Fruit fly (Drosophila melanogaster) whole organism, embryonic: ENCODE measurements around the gene CG5790.
A peak's percentile ranks its signal among the peaks of the same experiment; 100 is the strongest.

Source experiments
- B-H1 ChIP-seq: fragments of 200-800 bp; sonication (Bioruptor generic); IDR thresholded peaks from 3 replicates; pipeline ENCODE4 v1.3.6; 2022; ENCODE audit warnings: missing biosample characterization, missing genetic modification characterization
- Blimp-1 ChIP-seq: fragments of 200-800 bp; sonication (Bioruptor generic); optimal IDR thresholded peaks from 3 replicates; lab custom pipeline; 2018; ENCODE audit warnings: missing biosample characterization, missing genetic modification characterization, mild to moderate bottlenecking, moderate library complexity, missing genetic modification reagents
- CG10565 ChIP-seq: fragments of 200-800 bp; sonication (Bioruptor generic); optimal IDR thresholded peaks from 3 replicates; lab custom pipeline; 2016; ENCODE audit warnings: missing biosample characterization, mild to moderate bottlenecking, missing genetic modification characterization
- CG12104 ChIP-seq: fragments of 200-800 bp; sonication (Bioruptor generic); optimal IDR thresholded peaks from 3 replicates; lab custom pipeline; 2016; ENCODE audit warnings: missing biosample characterization, missing genetic modification characterization
- CG14014 ChIP-seq: fragments of 200-800 bp; sonication (Bioruptor generic); IDR thresholded peaks from 2 replicates; pipeline ENCODE4 v1.3.6; 2022; ENCODE audit warnings: missing biosample characterization, missing genetic modification characterization
- CG14441 ChIP-seq: fragments of 200-800 bp; sonication (Bioruptor generic); IDR thresholded peaks from 2 replicates; pipeline ENCODE4 v1.3.6; 2022; ENCODE audit warnings: missing biosample characterization, missing genetic modification characterization
- CG15269 ChIP-seq: fragments of 200-800 bp; sonication (Bioruptor generic); optimal IDR thresholded peaks from 2 replicates; lab custom pipeline; 2018; ENCODE audit warnings: missing biosample characterization, mild to moderate bottlenecking, missing genetic modification characterization, moderate library complexity
- CG15514 ChIP-seq: fragments of 200-800 bp; sonication (Bioruptor generic); optimal IDR thresholded peaks from 3 replicates; lab custom pipeline; 2017; ENCODE audit warnings: missing biosample characterization, missing genetic modification characterization, mild to moderate bottlenecking, moderate library complexity, missing genetic modification reagents
- CG15696 ChIP-seq: fragments of 200-800 bp; sonication (Bioruptor generic); optimal IDR thresholded peaks from 2 replicates; lab custom pipeline; 2019; ENCODE audit warnings: missing biosample characterization, mild to moderate bottlenecking, missing genetic modification characterization, moderate library complexity
- CG1647 ChIP-seq: fragments of 200-800 bp; sonication (Bioruptor generic); optimal IDR thresholded peaks from 3 replicates; lab custom pipeline; 2016; ENCODE audit warnings: missing biosample characterization, missing genetic modification characterization
- CG18476 ChIP-seq: fragments of 200-800 bp; sonication (Bioruptor generic); optimal IDR thresholded peaks from 2 replicates; lab custom pipeline; 2016; ENCODE audit warnings: missing biosample characterization, mild to moderate bottlenecking, missing genetic modification characterization
- CG2129 ChIP-seq: fragments of 200-800 bp; sonication (Bioruptor generic); IDR thresholded peaks from 2 replicates; pipeline ENCODE4 v1.3.6; 2022; ENCODE audit warnings: missing biosample characterization, missing genetic modification characterization; ENCODE audit not compliant: partially characterized antibody
- CG2202 ChIP-seq: fragments of 200-800 bp; sonication (Bioruptor generic); optimal IDR thresholded peaks from 2 replicates; lab custom pipeline; 2018; ENCODE audit warnings: missing biosample characterization, mild to moderate bottlenecking, missing genetic modification characterization
- CG2889 ChIP-seq: fragments of 200-800 bp; sonication (Bioruptor generic); IDR thresholded peaks from 3 replicates; pipeline ENCODE4 v1.3.6; 2022; ENCODE audit warnings: missing biosample characterization, missing genetic modification characterization
- CG31365 ChIP-seq: fragments of 200-800 bp; sonication (Bioruptor generic); optimal IDR thresholded peaks from 2 replicates; lab custom pipeline; 2018; ENCODE audit warnings: missing biosample characterization, mild to moderate bottlenecking, missing genetic modification characterization
- CG3838 ChIP-seq: fragments of 200-800 bp; sonication (Bioruptor generic); optimal IDR thresholded peaks from 3 replicates; lab custom pipeline; 2016; ENCODE audit warnings: missing biosample characterization, missing genetic modification characterization
- CG4730 ChIP-seq: fragments of 200-800 bp; sonication (Bioruptor generic); IDR thresholded peaks from 2 replicates; pipeline ENCODE4 v1.3.6; 2022; ENCODE audit warnings: missing biosample characterization, missing genetic modification characterization
- CG4820 ChIP-seq: fragments of 200-800 bp; sonication (Bioruptor generic); optimal IDR thresholded peaks from 3 replicates; lab custom pipeline; 2016; ENCODE audit warnings: missing biosample characterization, missing genetic modification characterization
- CG5180 ChIP-seq: fragments of 200-800 bp; sonication (Bioruptor generic); optimal IDR thresholded peaks from 3 replicates; lab custom pipeline; 2017; ENCODE audit warnings: missing biosample characterization, missing genetic modification characterization, mild to moderate bottlenecking, moderate library complexity, missing genetic modification reagents
- CG5245 ChIP-seq: fragments of 200-800 bp; sonication (Bioruptor generic); optimal IDR thresholded peaks from 3 replicates; lab custom pipeline; 2016; ENCODE audit warnings: missing biosample characterization, missing genetic modification characterization
- CG6813 ChIP-seq: fragments of 200-800 bp; sonication (Bioruptor generic); optimal IDR thresholded peaks from 2 replicates; lab custom pipeline; 2017; ENCODE audit warnings: missing biosample characterization, missing genetic modification characterization, mild to moderate bottlenecking, moderate library complexity, missing genetic modification reagents
- CG7786 ChIP-seq: fragments of 200-800 bp; sonication (Bioruptor generic); optimal IDR thresholded peaks from 2 replicates; lab custom pipeline; 2016; ENCODE audit warnings: missing biosample characterization, missing genetic modification characterization
- Camta ChIP-seq: fragments of 200-800 bp; sonication (Bioruptor generic); optimal IDR thresholded peaks from 2 replicates; lab custom pipeline; 2016; ENCODE audit warnings: missing biosample characterization, missing genetic modification characterization
- CoRest ChIP-seq: fragments of 200-800 bp; sonication (Bioruptor generic); optimal IDR thresholded peaks from 3 replicates; lab custom pipeline; 2018; ENCODE audit warnings: missing biosample characterization, mild to moderate bottlenecking, missing genetic modification characterization, moderate library complexity
- Dad ChIP-seq: fragments of 200-800 bp; sonication (Bioruptor generic); optimal IDR thresholded peaks from 3 replicates; lab custom pipeline; 2016; ENCODE audit warnings: missing biosample characterization, missing genetic modification characterization
- Elba2 ChIP-seq: fragments of 200-800 bp; sonication (Bioruptor generic); optimal IDR thresholded peaks from 3 replicates; lab custom pipeline; 2016; ENCODE audit warnings: missing biosample characterization, missing genetic modification characterization
- Hr51 ChIP-seq, 2 experiments: fragments of 200-800 bp; sonication (Bioruptor generic); optimal IDR thresholded peaks; 2 replicates in 1 of 2; 3 replicates in 1 of 2; lab custom pipeline; 2016 to 2018; ENCODE audit warnings: missing biosample characterization in 2 of 2, missing genetic modification characterization in 2 of 2, mild to moderate bottlenecking in 1 of 2, moderate library complexity in 1 of 2
- MBD-R2 ChIP-seq: fragments of 200-800 bp; sonication (Bioruptor generic); IDR thresholded peaks from 2 replicates; pipeline ENCODE4 v1.3.6; 2022; ENCODE audit warnings: missing biosample characterization, missing genetic modification characterization
- Neu2 ChIP-seq: fragments of 200-800 bp; sonication (Bioruptor generic); optimal IDR thresholded peaks from 3 replicates; lab custom pipeline; 2016; ENCODE audit warnings: missing biosample characterization, missing genetic modification characterization, borderline replicate concordance
- Oaz ChIP-seq: fragments of 200-800 bp; sonication (Bioruptor generic); IDR thresholded peaks from 2 replicates; pipeline ENCODE4 v1.3.6; 2022; ENCODE audit warnings: missing biosample characterization, missing genetic modification characterization
- Poxn ChIP-seq: fragments of 200-800 bp; sonication (Bioruptor generic); IDR thresholded peaks from 2 replicates; pipeline ENCODE4 v1.3.6; 2022; ENCODE audit warnings: missing biosample characterization, missing genetic modification characterization
- Scr ChIP-seq: fragments of 200-800 bp; sonication (Bioruptor generic); IDR thresholded peaks from 2 replicates; pipeline ENCODE4 v1.3.6; 2022; ENCODE audit warnings: missing biosample characterization, missing genetic modification characterization; ENCODE audit not compliant: partially characterized antibody
- Spps ChIP-seq: fragments of 200-800 bp; sonication (Bioruptor generic); optimal IDR thresholded peaks from 2 replicates; lab custom pipeline; 2018; ENCODE audit warnings: missing biosample characterization, mild to moderate bottlenecking, missing genetic modification characterization
- bbx ChIP-seq: fragments of 200-800 bp; sonication (Bioruptor generic); IDR thresholded peaks from 2 replicates; pipeline ENCODE4 v1.3.6; 2022; ENCODE audit warnings: missing biosample characterization, missing genetic modification characterization; ENCODE audit not compliant: partially characterized antibody
- caup ChIP-seq: fragments of 200-800 bp; sonication (Bioruptor generic); optimal IDR thresholded peaks from 3 replicates; lab custom pipeline; 2017; ENCODE audit warnings: missing biosample characterization, mild to moderate bottlenecking, missing genetic modification characterization, moderate library complexity; ENCODE audit not compliant: severe bottlenecking
- chn ChIP-seq: fragments of 200-800 bp; sonication (Bioruptor generic); optimal IDR thresholded peaks from 2 replicates; lab custom pipeline; 2016; ENCODE audit warnings: missing biosample characterization, missing genetic modification characterization
- crc ChIP-seq: fragments of 200-800 bp; sonication (Bioruptor generic); optimal IDR thresholded peaks from 2 replicates; lab custom pipeline; 2016; ENCODE audit warnings: missing biosample characterization, missing genetic modification characterization
- crol ChIP-seq: fragments of 200-800 bp; sonication (Bioruptor generic); IDR thresholded peaks from 2 replicates; pipeline ENCODE4 v1.3.6; 2022; ENCODE audit warnings: missing biosample characterization, missing genetic modification characterization
- crp ChIP-seq, 2 experiments: fragments of 200-800 bp; sonication (Bioruptor generic); optimal IDR thresholded peaks; 2 replicates in 1 of 2; 3 replicates in 1 of 2; lab custom pipeline; 2017; ENCODE audit warnings: missing biosample characterization in 2 of 2, missing genetic modification characterization in 2 of 2, mild to moderate bottlenecking in 1 of 2, moderate library complexity in 1 of 2
- dpn ChIP-seq, 2 experiments: fragments of 200-800 bp; sonication (Bioruptor generic); optimal IDR thresholded peaks; 3 replicates each; lab custom pipeline; 2016; ENCODE audit warnings: missing biosample characterization in 2 of 2, missing genetic modification characterization in 2 of 2
- ewg ChIP-seq: fragments of 200-800 bp; sonication (Bioruptor generic); optimal IDR thresholded peaks from 3 replicates; lab custom pipeline; 2017; ENCODE audit warnings: mild to moderate bottlenecking, missing biosample characterization, missing genetic modification reagents, missing genetic modification characterization
- gfzf ChIP-seq: fragments of 200-800 bp; sonication (Bioruptor generic); optimal IDR thresholded peaks from 2 replicates; lab custom pipeline; 2016; ENCODE audit warnings: missing biosample characterization, mild to moderate bottlenecking, missing genetic modification characterization, moderate library complexity
- hb ChIP-seq: fragments of 200-800 bp; sonication (Bioruptor generic); IDR thresholded peaks from 3 replicates; pipeline ENCODE4 v1.3.6; 2022; ENCODE audit warnings: missing biosample characterization, missing genetic modification characterization; ENCODE audit not compliant: partially characterized antibody
- lmd ChIP-seq: fragments of 200-800 bp; sonication (Bioruptor generic); IDR thresholded peaks from 2 replicates; pipeline ENCODE4 v1.3.6; 2022; ENCODE audit warnings: missing biosample characterization, missing genetic modification characterization
- lov ChIP-seq, 2 experiments: fragments of 200-800 bp in 1 of 2; fragments of >200 bp in 1 of 2; sonication (Bioruptor generic) in 1 of 2; IDR thresholded peaks in 1 of 2; optimal IDR thresholded peaks in 1 of 2; 2 replicates in 1 of 2; 3 replicates in 1 of 2; pipeline versions ENCODE4 v1.3.6 to Lab custom; 2017 to 2022; ENCODE audit warnings: missing biosample characterization in 1 of 2, missing genetic modification characterization in 1 of 2
- onecut ChIP-seq: fragments of 200-800 bp; sonication (Bioruptor generic); IDR thresholded peaks from 2 replicates; pipeline ENCODE4 v1.3.6; 2022; ENCODE audit warnings: missing biosample characterization, missing genetic modification characterization
- sens ChIP-seq: fragments of 200-800 bp; sonication (Bioruptor generic); peaks from one replicate; lab custom pipeline; 2016; ENCODE audit warnings: missing biosample characterization, missing genetic modification characterization
- slbo ChIP-seq: fragments of 200-800 bp; sonication (Bioruptor generic); IDR thresholded peaks from 2 replicates; pipeline ENCODE4 v1.3.6; 2022; ENCODE audit warnings: missing biosample characterization, missing genetic modification characterization
- twi ChIP-seq: fragments of 200-800 bp; optimal IDR thresholded peaks from 2 replicates; lab custom pipeline; 2019; ENCODE audit warnings: missing biosample characterization, mild to moderate bottlenecking, missing genetic modification characterization, moderate library complexity
- vfl ChIP-seq: fragments of 200-800 bp; sonication (Bioruptor generic); optimal IDR thresholded peaks from 2 replicates; lab custom pipeline; 2016; ENCODE audit warnings: missing biosample characterization, missing genetic modification characterization

CG5790 gene

DNA sequence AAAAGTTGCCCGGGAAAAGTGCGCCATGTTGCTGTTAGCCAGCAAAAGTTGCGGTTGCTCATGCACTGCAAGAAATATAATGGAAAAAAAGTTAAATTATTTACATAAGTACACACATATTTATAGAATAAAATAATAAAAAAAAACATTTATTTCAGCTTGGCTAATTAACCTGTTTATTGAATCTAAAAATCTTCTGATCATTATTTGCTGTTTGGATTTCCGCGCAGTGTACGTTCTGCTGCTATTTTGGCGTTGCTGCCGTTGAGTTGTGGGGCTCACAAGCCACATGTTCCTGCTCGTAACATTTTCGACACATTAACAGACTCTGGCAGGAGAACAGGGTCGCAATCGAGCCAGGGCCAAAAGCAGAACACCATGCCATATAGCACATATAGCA lies 15.8 kb downstream of the CG5790 start (continued):
- TF ChIP-seq chn (GFP tag; lab: Kevin White, UChicago): no peak
- no peak for TF ChIP-seq Poxn (GFP tag; lab: Robert Waterston, UW)
- no peak for TF ChIP-seq lov (optimal IDR thresholded peaks at IDR 0.05; lab: Kevin White, UChicago)
- peak; percentile 29; the same call in 1 of the 3 replicates for TF ChIP-seq lov (GFP tag; IDR thresholded peaks at IDR 0.05; lab: Robert Waterston, UW)
- TF ChIP-seq Dad: no peak
- TF ChIP-seq ewg (GFP tag; lab: Kevin White, UChicago): peak; percentile 41
- TF ChIP-seq onecut (GFP tag; lab: Robert Waterston, UW): peak; percentile 73
- peak; percentile 82 for TF ChIP-seq Blimp-1
- TF ChIP-seq bbx: no peak
- no peak for TF ChIP-seq crol (GFP tag; lab: Robert Waterston, UW)
- no peak for TF ChIP-seq gfzf (GFP tag; lab: Kevin White, UChicago)
- TF ChIP-seq Spps (tag; lab: Kevin White, UChicago): peak; percentile 53
- no peak for TF ChIP-seq crc (GFP tag; lab: Kevin White, UChicago)
- TF ChIP-seq CG14441 (GFP tag; lab: Robert Waterston, UW): no peak
- TF ChIP-seq CG14014 (GFP tag; lab: Robert Waterston, UW): no peak
- TF ChIP-seq CG2889 (GFP tag; lab: Robert Waterston, UW): no peak
- peak; percentile 53 for TF ChIP-seq CG15269
- peak; percentile 4 for TF ChIP-seq CG12104 (GFP tag; lab: Kevin White, UChicago)
- TF ChIP-seq B-H1: peak; percentile 50
- no peak for TF ChIP-seq Oaz
- TF ChIP-seq vfl (GFP tag; lab: Kevin White, UChicago): no peak
- no peak for TF ChIP-seq CG1647 (GFP tag; lab: Kevin White, UChicago)
- no peak for TF ChIP-seq Elba2 (GFP tag; lab: Kevin White, UChicago)
- no peak for TF ChIP-seq CG31365 (tag; lab: Kevin White, UChicago)
- TF ChIP-seq lmd (GFP tag; lab: Robert Waterston, UW): peak; percentile 52; the same call in 1 of the 2 replicates
- TF ChIP-seq CG7786 (GFP tag; lab: Kevin White, UChicago): no peak
- TF ChIP-seq slbo (GFP tag; lab: Robert Waterston, UW): peak; percentile 57
- TF ChIP-seq CG2129 (GFP tag; lab: Robert Waterston, UW): no peak
- TF ChIP-seq Neu2 (GFP tag; lab: Kevin White, UChicago): no peak
- no peak for TF ChIP-seq hb (GFP tag; lab: Robert Waterston, UW)
- no peak for TF ChIP-seq CG4730 (GFP tag; lab: Robert Waterston, UW)
- no peak for TF ChIP-seq crp (GFP tag; optimal IDR thresholded peaks at IDR 0.05; lab: Kevin White, UChicago)
- no peak for TF ChIP-seq Camta
- peak; percentile 1 for TF ChIP-seq caup (GFP tag; lab: Kevin White, UChicago)
- no peak for TF ChIP-seq CG5180 (GFP tag; lab: Kevin White, UChicago)
- peak; percentile 57 for TF ChIP-seq CG15696 (tag; lab: Kevin White, UChicago)
- TF ChIP-seq CG2202: peak; percentile 52
- TF ChIP-seq CG18476 (GFP tag; lab: Kevin White, UChicago): peak; percentile 3
- no peak for TF ChIP-seq CG5245 (GFP tag; lab: Kevin White, UChicago)
- TF ChIP-seq CG6813 (GFP tag; lab: Kevin White, UChicago): peak; percentile 45
- TF ChIP-seq sens (GFP tag; lab: Kevin White, UChicago): peak; percentile 66
- TF ChIP-seq dpn (GFP tag; optimal IDR thresholded peaks at IDR 0.05; lab: Kevin White, UChicago): peak in 1 of 2 experiments; percentile 44
- peak; percentile 51 for TF ChIP-seq CoRest (tag; lab: Kevin White, UChicago)
- TF ChIP-seq CG4820 (GFP tag; lab: Kevin White, UChicago): peak; percentile 57
- no peak for TF ChIP-seq CG3838 (GFP tag; lab: Kevin White, UChicago)
- TF ChIP-seq Hr51 (GFP tag; optimal IDR thresholded peaks at IDR 0.05; lab: Kevin White, UChicago): peak in 1 of 2 experiments; percentile 64
- no peak for TF ChIP-seq MBD-R2 (GFP tag; lab: Robert Waterston, UW)
- no peak for TF ChIP-seq Scr (GFP tag; lab: Robert Waterston, UW)
- TF ChIP-seq CG15514: no peak
- no peak for TF ChIP-seq CG10565 (GFP tag; lab: Kevin White, UChicago)
- TF ChIP-seq twi: no peak
